Fruit fly (Drosophila melanogaster) whole organism, prepupa: ENCODE measurements around the gene Osbp.

ENCODE experiments used
- CG1621 ChIP-seq: fragments of 200-800 bp; sonication (Bioruptor generic); optimal IDR thresholded peaks from 3 replicates; lab custom pipeline; 2018; ENCODE audit warnings: missing biosample characterization, mild to moderate bottlenecking, missing genetic modification characterization
- CG6808 ChIP-seq: fragments of 200-800 bp; sonication (Bioruptor generic); optimal IDR thresholded peaks from 3 replicates; lab custom pipeline; 2017; ENCODE audit warnings: missing biosample characterization, missing genetic modification characterization, mild to moderate bottlenecking, moderate library complexity, missing genetic modification reagents
- CG9139 ChIP-seq: fragments of 200-800 bp; sonication (Bioruptor generic); optimal IDR thresholded peaks from 3 replicates; lab custom pipeline; 2017; ENCODE audit warnings: missing biosample characterization, mild to moderate bottlenecking, missing genetic modification characterization
- Eip75B ChIP-seq: fragments of 200-800 bp; sonication (Bioruptor generic); optimal IDR thresholded peaks from 3 replicates; lab custom pipeline; 2016; ENCODE audit warnings: missing biosample characterization, missing genetic modification characterization
- Eip93F ChIP-seq: fragments of 200-800 bp; sonication (Bioruptor generic); optimal IDR thresholded peaks from 2 replicates; lab custom pipeline; 2016; ENCODE audit warnings: missing biosample characterization, mild to moderate bottlenecking, missing genetic modification characterization
- Hr39 ChIP-seq: fragments of 200-800 bp; sonication (Bioruptor generic); optimal IDR thresholded peaks from 2 replicates; lab custom pipeline; 2016; ENCODE audit warnings: missing biosample characterization, missing genetic modification characterization
- OdsH ChIP-seq: fragments of 200-800 bp; sonication (Bioruptor generic); optimal IDR thresholded peaks from 3 replicates; lab custom pipeline; 2016; ENCODE audit warnings: missing biosample characterization, missing genetic modification characterization
- dsx ChIP-seq: fragments of 200-800 bp; optimal IDR thresholded peaks from 3 replicates; lab custom pipeline; 2019; ENCODE audit warnings: missing biosample characterization, mild to moderate bottlenecking, missing genetic modification characterization, moderate library complexity; ENCODE audit not compliant: poor library complexity, severe bottlenecking
- spab ChIP-seq: fragments of 200-800 bp; sonication (Bioruptor generic); optimal IDR thresholded peaks from 2 replicates; lab custom pipeline; 2017; ENCODE audit warnings: missing biosample characterization, mild to moderate bottlenecking, missing genetic modification characterization, missing genetic modification reagents
- svp ChIP-seq: fragments of 200-800 bp; sonication (Bioruptor generic); peaks from one replicate; lab custom pipeline; 2016; ENCODE audit warnings: missing biosample characterization, missing genetic modification characterization
- topi ChIP-seq: fragments of 200-800 bp; sonication (Bioruptor generic); optimal IDR thresholded peaks from 3 replicates; lab custom pipeline; 2016; ENCODE audit warnings: missing biosample characterization, missing genetic modification characterization

DNA sequence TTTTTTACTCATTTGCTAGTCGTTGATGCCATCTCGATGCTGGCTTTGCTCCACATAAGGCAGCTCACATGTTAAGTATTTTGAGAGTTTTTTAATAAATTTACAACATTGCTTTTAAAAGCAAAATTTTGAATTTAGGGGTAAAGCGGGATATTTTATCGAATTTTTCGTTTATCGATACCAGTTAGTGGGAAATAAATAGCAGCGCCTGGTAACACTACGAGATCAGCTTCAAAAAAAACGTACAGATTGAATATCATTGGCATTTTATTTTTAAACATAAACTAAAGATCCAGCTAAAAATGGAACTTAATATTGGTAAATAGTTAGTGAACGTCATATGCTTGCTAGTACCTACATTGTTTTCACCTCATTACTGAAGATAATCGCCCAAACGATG lies 15.8 kb downstream of the Osbp start, which contains the start of gene Mink:
- TF ChIP-seq OdsH (GFP tag; lab: Kevin White, UChicago) (no peak), topi (GFP tag; lab: Kevin White, UChicago) (no peak), Eip75B (GFP tag; lab: Kevin White, UChicago) (no peak), CG9139 (GFP tag; lab: Kevin White, UChicago) (no peak), spab (no peak), Eip93F (GFP tag; lab: Kevin White, UChicago) (no peak), CG1621 (tag; lab: Kevin White, UChicago) (no peak), CG6808 (no peak), dsx (GFP tag; lab: Kevin White, UChicago) (no peak), svp (GFP tag; lab: Kevin White, UChicago) (no peak), Hr39 (no peak)
